Worm (Caenorhabditis elegans) whole organism, mixed stage, embryonic: Measurements from ENCODE around the gene gcy-11.

Experiments used
- M03D4.4 ChIP-seq: sonication (generic microtip); optimal IDR thresholded peaks from 2 replicates; lab custom pipeline; 2017; ENCODE audit warnings: mild to moderate bottlenecking, missing genetic modification characterization, missing compliant biosample characterization
- bed-3 ChIP-seq: fragments of 200-800 bp; sonication (Bioruptor generic); optimal IDR thresholded peaks from 3 replicates; lab custom pipeline; 2018; ENCODE audit warnings: mild to moderate bottlenecking, missing genetic modification characterization, moderate library complexity, missing compliant biosample characterization
- blmp-1 ChIP-seq: fragments of 150-350 bp; optimal IDR thresholded peaks from 2 replicates; lab custom pipeline; 2014; ENCODE audit warnings: missing biosample characterization, missing genetic modification characterization
- ceh-39 ChIP-seq: fragments of 150-350 bp; optimal IDR thresholded peaks from 2 replicates; lab custom pipeline; 2014; ENCODE audit warnings: missing biosample characterization, missing genetic modification characterization
- ceh-43 ChIP-seq: fragments of 200-800 bp; sonication (Bioruptor generic); optimal IDR thresholded peaks from 2 replicates; lab custom pipeline; 2018; ENCODE audit warnings: mild to moderate bottlenecking, missing genetic modification characterization, moderate library complexity, missing compliant biosample characterization
- ceh-83 ChIP-seq: fragments of 200-800 bp; sonication (Bioruptor generic); optimal IDR thresholded peaks from 2 replicates; lab custom pipeline; 2018; ENCODE audit warnings: mild to moderate bottlenecking, missing genetic modification characterization, missing compliant biosample characterization
- ces-1 ChIP-seq: fragments of 150-350 bp; optimal IDR thresholded peaks from 2 replicates; lab custom pipeline; 2014; ENCODE audit warnings: missing biosample characterization, missing genetic modification reagents, missing genetic modification characterization
- cnd-1 ChIP-seq: fragments of 200-800 bp; sonication (Bioruptor generic); optimal IDR thresholded peaks from 2 replicates; lab custom pipeline; 2018; ENCODE audit warnings: mild to moderate bottlenecking, missing genetic modification characterization, missing compliant biosample characterization
- drap-1 ChIP-seq: fragments of 200-800 bp; sonication (Bioruptor generic); optimal IDR thresholded peaks from 3 replicates; lab custom pipeline; 2018; ENCODE audit warnings: mild to moderate bottlenecking, missing genetic modification characterization, missing compliant biosample characterization
- elt-1 ChIP-seq: sonication (generic microtip); optimal IDR thresholded peaks from 2 replicates; lab custom pipeline; 2017; ENCODE audit warnings: missing genetic modification characterization, mild to moderate bottlenecking, missing compliant biosample characterization, antibody characterized with exemption, moderate library complexity, borderline replicate concordance; ENCODE audit not compliant: insufficient read depth
- elt-3 ChIP-seq: fragments of 150-350 bp; optimal IDR thresholded peaks from 2 replicates; lab custom pipeline; 2014; ENCODE audit warnings: missing biosample characterization, missing genetic modification characterization
- flh-1 ChIP-seq: fragments of 200-800 bp; sonication (Bioruptor generic); optimal IDR thresholded peaks from 2 replicates; lab custom pipeline; 2018; ENCODE audit warnings: mild to moderate bottlenecking, missing genetic modification characterization, moderate library complexity, missing compliant biosample characterization
- ham-2 ChIP-seq: fragments of 200-800 bp; sonication (Bioruptor generic); optimal IDR thresholded peaks from 2 replicates; lab custom pipeline; 2018; ENCODE audit warnings: mild to moderate bottlenecking, missing genetic modification characterization, missing compliant biosample characterization
- hlh-1 ChIP-seq: fragments of 150-350 bp; optimal IDR thresholded peaks from 2 replicates; lab custom pipeline; 2014; ENCODE audit warnings: missing biosample characterization, missing genetic modification reagents, missing genetic modification characterization
- lin-13 ChIP-seq: fragments of 150-350 bp; optimal IDR thresholded peaks from 2 replicates; lab custom pipeline; 2014; ENCODE audit warnings: missing biosample characterization, missing genetic modification characterization
- lin-32 ChIP-seq: fragments of 200-800 bp; sonication (Bioruptor generic); optimal IDR thresholded peaks from 2 replicates; lab custom pipeline; 2018; ENCODE audit warnings: mild to moderate bottlenecking, missing genetic modification characterization, missing compliant biosample characterization
- lsy-2 ChIP-seq: fragments of 150-350 bp; optimal IDR thresholded peaks from 2 replicates; lab custom pipeline; 2014; ENCODE audit warnings: missing biosample characterization, missing genetic modification characterization
- mab-5 ChIP-seq: fragments of 150-350 bp; optimal IDR thresholded peaks from 2 replicates; lab custom pipeline; 2014; ENCODE audit warnings: missing biosample characterization, missing genetic modification characterization
- mep-1 ChIP-seq: fragments of 150-350 bp; optimal IDR thresholded peaks from 2 replicates; lab custom pipeline; 2017; ENCODE audit warnings: missing biosample characterization, missing genetic modification reagents, missing genetic modification characterization, inconsistent platforms
- mls-2 ChIP-seq: sonication (generic microtip); optimal IDR thresholded peaks from 2 replicates; lab custom pipeline; 2016; ENCODE audit warnings: mild to moderate bottlenecking, missing genetic modification characterization, moderate library complexity, missing compliant biosample characterization
- nhr-12 ChIP-seq: fragments of 150-350 bp; optimal IDR thresholded peaks from 2 replicates; lab custom pipeline; 2014; ENCODE audit warnings: missing biosample characterization, missing genetic modification characterization
- nhr-2 ChIP-seq: fragments of 150-350 bp; optimal IDR thresholded peaks from 2 replicates; lab custom pipeline; 2014; ENCODE audit warnings: missing biosample characterization, missing genetic modification characterization
- nhr-237 ChIP-seq: fragments of 150-350 bp; optimal IDR thresholded peaks from 2 replicates; lab custom pipeline; 2014; ENCODE audit warnings: missing biosample characterization, missing genetic modification characterization
- nhr-28 ChIP-seq: fragments of 150-350 bp; optimal IDR thresholded peaks from 2 replicates; lab custom pipeline; 2014; ENCODE audit warnings: missing biosample characterization, missing genetic modification characterization
- nhr-76 ChIP-seq: sonication (generic microtip); optimal IDR thresholded peaks from 2 replicates; lab custom pipeline; 2017; ENCODE audit warnings: missing biosample characterization, missing genetic modification characterization
- pha-4 ChIP-seq: fragments of 150-350 bp; optimal IDR thresholded peaks from 2 replicates; lab custom pipeline; 2018; ENCODE audit warnings: missing biosample characterization, missing genetic modification reagents, missing genetic modification characterization
- sem-2 ChIP-seq: fragments of 200-800 bp; sonication (Bioruptor generic); optimal IDR thresholded peaks from 2 replicates; lab custom pipeline; 2018; ENCODE audit warnings: mild to moderate bottlenecking, missing genetic modification characterization, missing compliant biosample characterization
- snpc-4 ChIP-seq: fragments of 150-350 bp; optimal IDR thresholded peaks from 2 replicates; lab custom pipeline; 2014; ENCODE audit warnings: missing biosample characterization, missing genetic modification characterization
- sptf-1 ChIP-seq: sonication (generic microtip); optimal IDR thresholded peaks from 2 replicates; lab custom pipeline; 2017; ENCODE audit warnings: mild to moderate bottlenecking, missing genetic modification characterization, moderate library complexity, missing compliant biosample characterization
- tbx-8 ChIP-seq: fragments of 200-800 bp; sonication (Bioruptor generic); optimal IDR thresholded peaks from 2 replicates; lab custom pipeline; 2018; ENCODE audit warnings: mild to moderate bottlenecking, missing genetic modification characterization, moderate library complexity, missing compliant biosample characterization
- unc-120 ChIP-seq: sonication (generic microtip); optimal IDR thresholded peaks from 2 replicates; lab custom pipeline; 2017; ENCODE audit warnings: missing genetic modification characterization, missing compliant biosample characterization; ENCODE audit not compliant: poor library complexity, severe bottlenecking
- unc-39 ChIP-seq: fragments of 150-350 bp; optimal IDR thresholded peaks from 2 replicates; lab custom pipeline; 2014; ENCODE audit warnings: missing biosample characterization, missing genetic modification characterization
- unc-62 ChIP-seq: fragments of 150-350 bp; optimal IDR thresholded peaks from 2 replicates; lab custom pipeline; 2014; ENCODE audit warnings: missing biosample characterization, missing genetic modification reagents, missing genetic modification characterization
- zip-8 ChIP-seq: fragments of 150-350 bp; optimal IDR thresholded peaks from 2 replicates; lab custom pipeline; 2014; ENCODE audit warnings: missing biosample characterization, missing genetic modification characterization
- ztf-11 ChIP-seq: fragments of 150-350 bp; optimal IDR thresholded peaks from 2 replicates; lab custom pipeline; 2014; ENCODE audit warnings: missing biosample characterization, missing genetic modification characterization

gcy-11 gene

DNA sequence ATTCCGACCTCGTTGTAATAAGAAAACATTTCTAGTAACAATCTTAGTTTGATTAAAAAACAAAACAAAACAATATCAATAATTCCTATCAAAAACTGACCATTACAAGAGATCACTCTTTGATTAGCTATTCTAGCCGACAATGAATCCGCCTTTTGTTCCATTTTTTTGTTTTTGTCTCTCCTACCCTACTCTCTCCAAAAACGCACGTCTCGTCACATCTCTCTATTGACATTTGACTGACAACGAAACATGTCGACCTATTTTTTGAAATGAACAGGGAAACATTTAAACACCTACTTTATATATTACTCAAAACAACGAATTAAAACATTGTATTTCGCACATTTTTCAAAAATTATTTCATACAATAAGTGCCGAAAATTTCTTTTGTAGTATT, 20.6 kb downstream of the gcy-11 start:
- TF ChIP-seq unc-39 (tag; lab: Kevin White, UChicago) (no peak), mep-1 (tag; lab: Kevin White, UChicago) (no peak), M03D4.4 (tag; lab: Kevin White, UChicago) (no peak), nhr-76 (tag; lab: Kevin White, UChicago) (no peak)
- TF ChIP-seq, all 35 proteins: peak for 0

DNA sequence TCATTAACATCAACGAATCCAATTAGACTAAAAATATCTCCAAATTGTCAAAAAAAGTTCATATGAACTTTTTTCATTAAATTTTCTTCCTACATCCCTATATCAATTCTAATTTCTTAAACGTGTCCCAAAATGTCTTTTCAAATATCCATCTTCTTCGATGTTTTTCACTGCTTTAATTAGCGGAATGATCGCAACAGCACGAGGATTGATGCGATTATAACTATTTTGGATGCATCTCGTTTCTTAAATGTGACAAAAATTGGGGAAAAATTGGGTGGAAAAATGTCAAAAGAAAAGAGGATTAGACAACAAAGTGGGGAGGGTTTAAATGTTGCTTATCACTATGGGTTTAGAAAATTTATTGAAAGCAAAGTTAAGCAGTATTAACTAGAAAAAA, 21.2 kb downstream of the gcy-11 start:
- TF ChIP-seq nhr-28 (tag; lab: Kevin White, UChicago) (no peak), ces-1 (GFP tag; lab: Kevin White, UChicago) (peak; percentile 37), ceh-83 (GFP tag; lab: Kevin White, UChicago) (no peak), lsy-2 (tag; lab: Kevin White, UChicago) (no peak), nhr-12 (no peak)

DNA sequence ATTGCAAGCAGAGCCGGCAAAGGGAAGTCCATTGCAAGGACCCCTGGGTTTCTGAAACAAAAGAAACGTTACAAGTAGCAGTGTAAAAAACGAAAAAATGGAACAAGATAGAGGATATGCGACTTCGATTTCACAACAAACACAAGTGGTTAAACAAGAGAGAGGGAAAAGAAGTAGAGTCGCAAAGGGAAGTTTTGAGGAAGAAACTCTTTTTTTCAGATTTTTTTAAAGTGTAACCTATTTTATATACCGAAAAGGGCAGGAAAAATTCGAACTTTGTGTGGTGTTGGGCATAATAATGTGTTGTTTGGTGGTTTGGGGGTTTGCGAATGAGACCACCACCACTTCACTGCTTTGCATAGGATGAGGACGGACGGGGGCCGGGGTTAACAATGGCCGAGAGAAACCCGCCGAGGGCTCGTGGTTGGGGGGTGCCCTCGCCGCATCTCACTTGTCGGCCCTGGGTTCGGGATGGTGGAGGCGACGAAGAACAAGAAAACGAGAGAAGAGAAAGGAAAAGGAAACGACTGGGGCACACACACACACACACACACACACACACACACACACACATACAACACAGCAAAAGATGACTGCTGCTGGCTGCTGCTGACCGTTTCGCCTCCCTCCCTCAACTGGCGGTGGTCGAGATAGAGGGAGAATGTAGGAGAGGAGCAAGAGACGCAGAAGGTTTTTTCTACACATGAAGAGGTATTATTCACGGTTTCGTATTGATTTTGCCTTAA, 25.0 kb downstream of the gcy-11 start, which contains the start of gene ptrn-1:
ptrn-1 (minus strand) TSS at position 51 of the 746 bp plus-strand sequence.
- TF ChIP-seq snpc-4 (tag; lab: Kevin White, UChicago): no peak
- TF ChIP-seq drap-1: peak; percentile 79
- no peak for TF ChIP-seq lin-32 (GFP tag; lab: Kevin White, UChicago)
- TF ChIP-seq mep-1 (tag; lab: Kevin White, UChicago): peak; percentile 53
- TF ChIP-seq nhr-12: no peak
- peak; percentile 71 for TF ChIP-seq ztf-11 (tag; lab: Kevin White, UChicago)
- no peak for TF ChIP-seq unc-39 (tag; lab: Kevin White, UChicago)
- peak; percentile 62 for TF ChIP-seq ham-2
- TF ChIP-seq pha-4 (tag; lab: Kevin White, UChicago): peak; percentile 59
- no peak for TF ChIP-seq bed-3 (GFP tag; lab: Kevin White, UChicago)
- TF ChIP-seq elt-3 (tag; lab: Kevin White, UChicago): no peak
- TF ChIP-seq nhr-28 (tag; lab: Kevin White, UChicago): no peak
- no peak for TF ChIP-seq elt-1 (tag; lab: Kevin White, UChicago)
- no peak for TF ChIP-seq ceh-83 (GFP tag; lab: Kevin White, UChicago)
- no peak for TF ChIP-seq mab-5
- TF ChIP-seq tbx-8 (GFP tag; lab: Kevin White, UChicago): no peak
- peak; percentile 49 for TF ChIP-seq cnd-1 (tag; lab: Kevin White, UChicago)
- peak; percentile 57 for TF ChIP-seq lin-13 (tag; lab: Kevin White, UChicago)
- peak; percentile 82 for TF ChIP-seq sptf-1 (tag; lab: Kevin White, UChicago)
- peak; percentile 25 for TF ChIP-seq sem-2 (GFP tag; lab: Kevin White, UChicago)
- peak; percentile 65 for TF ChIP-seq ceh-43 (GFP tag; lab: Kevin White, UChicago)
- TF ChIP-seq flh-1: peak; percentile 35
- peak; percentile 55 for TF ChIP-seq M03D4.4 (tag; lab: Kevin White, UChicago)
- TF ChIP-seq unc-62 (GFP tag; lab: Kevin White, UChicago): peak; percentile 59
- TF ChIP-seq nhr-76 (tag; lab: Kevin White, UChicago): no peak
- no peak for TF ChIP-seq lsy-2 (tag; lab: Kevin White, UChicago)
- peak; percentile 56 for TF ChIP-seq hlh-1 (tag; lab: Kevin White, UChicago)
- TF ChIP-seq nhr-2 (tag; lab: Kevin White, UChicago): peak; percentile 25
- peak; percentile 70 for TF ChIP-seq mls-2 (tag; lab: Kevin White, UChicago)
- TF ChIP-seq ceh-39 (tag; lab: Kevin White, UChicago): no peak
- no peak for TF ChIP-seq nhr-237
- TF ChIP-seq unc-120: peak; percentile 73
- TF ChIP-seq blmp-1 (tag; lab: Kevin White, UChicago): peak; percentile 41
- TF ChIP-seq zip-8 (tag; lab: Kevin White, UChicago): no peak
- TF ChIP-seq ces-1 (GFP tag; lab: Kevin White, UChicago): peak; percentile 27
- TF ChIP-seq, all 35 proteins: peak for 19
